Fruit fly (Drosophila melanogaster): Measurements from ENCODE around the gene CG42371.

dm6 chr2L:2217067-2217684 lies at the start of gene CG42371, which contains the start of the genes CG15386 and mio:
- TF ChIP-seq h (optimal IDR thresholded peaks at IDR 0.05) (no peak), grn (GFP tag; optimal IDR thresholded peaks at IDR 0.05) (no peak), sim (GFP tag; IDR thresholded peaks at IDR 0.05) (no peak), ase (GFP tag; IDR thresholded peaks at IDR 0.05) (no peak), Mad (GFP tag; optimal IDR thresholded peaks at IDR 0.05) (no peak), jigr1 (GFP tag; IDR thresholded peaks at IDR 0.05) (no peak), ftz-f1 (GFP tag; optimal IDR thresholded peaks at IDR 0.05) (no peak), aop (GFP tag; IDR thresholded peaks at IDR 0.05) (no peak), Doc2 (GFP tag; IDR thresholded peaks at IDR 0.05) (no peak), dm (GFP tag; optimal IDR thresholded peaks at IDR 0.05) (peak; percentile 72), ttk (GFP tag; IDR thresholded peaks at IDR 0.05) (no peak)

Data from whole organism, embryonic.